Fruit fly (Drosophila melanogaster): ENCODE results near the gene CG32260.
A peak's percentile ranks its signal among the peaks of the same experiment; 100 is the strongest.

CG32260 gene

DNA sequence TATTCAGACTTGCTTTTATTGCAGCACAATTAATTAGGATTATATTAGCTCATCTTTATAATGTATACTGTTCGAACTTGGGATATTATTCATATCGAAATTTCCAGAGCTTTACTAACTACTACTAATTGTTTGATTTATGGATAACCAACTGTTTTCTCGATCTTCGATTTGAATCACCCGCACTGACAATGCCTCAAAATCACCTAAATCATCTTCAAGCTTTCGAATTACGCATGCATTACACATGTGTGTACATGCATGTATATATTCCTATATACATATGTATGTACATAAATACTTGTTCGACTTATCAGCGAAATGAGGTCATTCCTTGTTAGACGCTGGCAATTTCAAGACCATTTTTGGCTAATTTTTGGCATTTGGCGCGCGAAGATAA lies 20.6 kb upstream of the CG32260 start:
- no peak for TF ChIP-seq CG4496 (GFP tag; IDR thresholded peaks at IDR 0.05)
- TF ChIP-seq CG12605 (GFP tag; IDR thresholded peaks at IDR 0.05), result no peak
- TF ChIP-seq gl (tag; optimal IDR thresholded peaks at IDR 0.05), result no peak
- no peak for TF ChIP-seq CG34367 (tag; optimal IDR thresholded peaks at IDR 0.05)
- TF ChIP-seq EcR (GFP tag; optimal IDR thresholded peaks at IDR 0.05), result no peak
- no peak for TF ChIP-seq CG10348 (GFP tag; IDR thresholded peaks at IDR 0.05)
- no peak for TF ChIP-seq CG15710 (tag; optimal IDR thresholded peaks at IDR 0.05)
- TF ChIP-seq CG32121 (GFP tag; IDR thresholded peaks at IDR 0.05), result no peak
- TF ChIP-seq CG17806 (tag; optimal IDR thresholded peaks at IDR 0.05), result no peak
- TF ChIP-seq rn (GFP tag; IDR thresholded peaks at IDR 0.05), result no peak

DNA sequence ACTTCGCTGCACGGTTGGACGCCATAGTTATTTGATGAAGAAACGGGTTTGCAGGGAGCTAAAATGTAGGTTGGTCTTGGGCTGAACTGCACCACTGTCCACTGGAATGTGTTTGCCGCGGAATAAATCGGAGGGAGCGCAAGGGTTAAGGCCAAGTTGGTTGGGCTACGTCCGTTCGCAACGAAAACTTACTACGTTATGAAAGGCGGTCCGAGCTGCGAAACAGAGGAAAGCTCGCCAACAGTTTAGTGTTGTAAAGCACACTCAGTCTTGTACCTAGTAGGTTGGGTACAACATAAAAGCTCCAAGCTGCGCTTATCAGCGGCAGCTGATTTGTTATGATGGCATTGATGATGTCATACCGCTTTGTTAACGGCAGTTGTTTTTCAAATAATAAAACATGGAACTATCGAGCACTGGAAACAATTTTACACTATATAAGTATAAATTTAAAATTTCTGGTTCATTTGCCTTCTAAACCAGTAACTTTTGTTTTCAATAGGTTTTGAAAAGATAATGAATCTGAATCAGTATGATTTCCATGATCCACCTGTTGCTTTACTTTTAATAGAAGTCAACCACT lies 19.9 kb upstream of the CG32260 start, which contains the start of gene Chd64:
Chd64 (minus strand) TSS at position 204 of the 583 bp plus-strand sequence.
- TF ChIP-seq CG15710 (tag; optimal IDR thresholded peaks at IDR 0.05) (peak; percentile 3), EcR (GFP tag; optimal IDR thresholded peaks at IDR 0.05) (peak; percentile 45), Pif1B (GFP tag; optimal IDR thresholded peaks at IDR 0.05) (no peak), CG10348 (GFP tag; IDR thresholded peaks at IDR 0.05) (no peak), CG12605 (GFP tag; IDR thresholded peaks at IDR 0.05) (peak; percentile 37; the same call in 1 of the 2 replicates), Ets98B (GFP tag; IDR thresholded peaks at IDR 0.05) (peak; percentile 45; the same call in 1 of the 2 replicates), CG8159 (tag; optimal IDR thresholded peaks at IDR 0.05) (no peak), fd96Ca (GFP tag; IDR thresholded peaks at IDR 0.05) (peak; percentile 64; the same call in 1 of the 3 replicates), D1 (tag; optimal IDR thresholded peaks at IDR 0.05) (no peak), CG13204 (GFP tag; optimal IDR thresholded peaks at IDR 0.05) (no peak), CG17806 (tag; optimal IDR thresholded peaks at IDR 0.05) (no peak), Pif1A (GFP tag; optimal IDR thresholded peaks at IDR 0.05) (no peak), Snoo (tag; optimal IDR thresholded peaks at IDR 0.05) (peak; percentile 60), CG9948 (tag; optimal IDR thresholded peaks at IDR 0.05) (no peak), CG4496 (GFP tag; IDR thresholded peaks at IDR 0.05) (peak; percentile 53; the same call in 1 of the 3 replicates), CG34367 (tag; optimal IDR thresholded peaks at IDR 0.05) (no peak), gl (tag; optimal IDR thresholded peaks at IDR 0.05) (no peak), CG32121 (GFP tag; IDR thresholded peaks at IDR 0.05) (peak; percentile 27; the same call in 1 of the 2 replicates)

DNA sequence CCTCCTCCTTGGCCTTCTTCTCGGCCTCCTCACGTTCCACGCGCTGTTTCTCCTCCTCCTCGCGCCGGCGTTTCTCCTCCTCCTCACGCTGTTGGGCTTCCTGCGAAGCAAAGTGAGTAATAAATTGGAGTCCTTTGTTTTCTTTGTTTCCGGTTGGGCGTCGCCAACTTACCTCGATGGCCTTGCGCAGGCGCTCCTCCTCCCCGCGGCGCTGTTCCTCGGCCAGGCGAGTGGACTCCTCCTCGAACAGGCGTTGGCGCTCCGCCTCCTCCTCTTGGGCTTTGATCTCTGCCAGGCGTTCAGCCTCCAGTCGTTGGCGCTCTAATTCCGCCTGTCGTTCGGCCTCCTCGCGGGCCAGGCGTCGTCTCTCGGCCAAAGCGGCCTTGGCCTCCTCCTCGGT lies 16.5 kb upstream of the CG32260 start:
- TF ChIP-seq CG9948 (tag; optimal IDR thresholded peaks at IDR 0.05), result no peak
- no peak for TF ChIP-seq Snoo (tag; optimal IDR thresholded peaks at IDR 0.05)
- TF ChIP-seq Pif1A (GFP tag; optimal IDR thresholded peaks at IDR 0.05), result no peak
- no peak for TF ChIP-seq fd96Ca (GFP tag; IDR thresholded peaks at IDR 0.05)

DNA sequence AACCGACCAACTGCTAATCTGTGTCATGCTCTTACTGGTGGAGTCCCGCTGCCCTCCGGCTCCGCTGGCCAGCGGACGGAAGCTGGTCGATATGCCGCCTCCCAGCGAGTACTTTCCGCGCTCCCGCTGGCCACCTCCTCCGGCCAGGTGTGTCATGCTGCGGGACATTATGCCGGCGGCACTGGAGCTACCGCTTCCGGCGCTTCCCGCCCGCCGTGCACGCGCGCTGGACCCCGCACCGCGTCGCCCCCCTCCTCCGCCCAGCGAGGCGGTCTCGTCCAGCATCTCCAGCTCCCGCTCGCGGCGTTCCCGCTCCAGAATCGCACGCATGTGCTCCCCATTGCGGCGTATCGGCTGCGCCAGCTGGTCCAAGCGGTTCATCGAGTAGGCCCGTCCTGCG lies 13.6 kb upstream of the CG32260 start:
- TF ChIP-seq EcR (GFP tag; optimal IDR thresholded peaks at IDR 0.05) (no peak), Pif1A (GFP tag; optimal IDR thresholded peaks at IDR 0.05) (no peak), CG15710 (tag; optimal IDR thresholded peaks at IDR 0.05) (no peak), fd96Ca (GFP tag; IDR thresholded peaks at IDR 0.05) (no peak), gl (tag; optimal IDR thresholded peaks at IDR 0.05) (no peak), CG8301 (tag; optimal IDR thresholded peaks at IDR 0.05) (no peak), CG17806 (tag; optimal IDR thresholded peaks at IDR 0.05) (no peak), CG4496 (GFP tag; IDR thresholded peaks at IDR 0.05) (no peak), CG14655 (GFP tag; optimal IDR thresholded peaks at IDR 0.05) (no peak), CG32121 (GFP tag; IDR thresholded peaks at IDR 0.05) (no peak), CG13204 (GFP tag; optimal IDR thresholded peaks at IDR 0.05) (no peak), CG8159 (tag; optimal IDR thresholded peaks at IDR 0.05) (no peak), Snoo (tag; optimal IDR thresholded peaks at IDR 0.05) (no peak), CG10348 (GFP tag; IDR thresholded peaks at IDR 0.05) (no peak), CG34367 (tag; optimal IDR thresholded peaks at IDR 0.05) (no peak), rn (GFP tag; IDR thresholded peaks at IDR 0.05) (no peak)

DNA sequence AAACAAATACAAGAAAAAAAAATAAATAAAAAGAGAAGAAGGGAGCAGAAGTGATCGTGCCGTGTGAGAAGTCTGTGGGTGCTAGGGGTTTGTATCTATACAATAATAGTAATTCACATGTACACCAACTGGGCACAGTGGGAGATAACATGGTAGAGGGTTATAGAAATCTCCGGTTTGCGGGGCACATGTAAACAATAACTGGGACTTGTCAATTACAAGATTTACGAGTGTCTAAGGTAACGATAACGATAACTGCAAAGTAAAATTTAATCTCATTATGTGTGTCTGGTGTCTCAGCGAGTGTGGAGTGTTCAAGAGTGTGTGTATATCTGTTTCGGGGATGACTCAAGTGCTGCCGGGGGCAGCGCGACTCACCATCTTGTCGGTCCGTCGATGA lies 11.4 kb upstream of the CG32260 start:
- no peak for TF ChIP-seq EcR (GFP tag; optimal IDR thresholded peaks at IDR 0.05)
- TF ChIP-seq CG12605 (GFP tag; IDR thresholded peaks at IDR 0.05), result no peak
- TF ChIP-seq gl (tag; optimal IDR thresholded peaks at IDR 0.05), result no peak
- TF ChIP-seq CG17806 (tag; optimal IDR thresholded peaks at IDR 0.05), result no peak
- no peak for TF ChIP-seq CG9948 (tag; optimal IDR thresholded peaks at IDR 0.05)
- TF ChIP-seq CG13204 (GFP tag; optimal IDR thresholded peaks at IDR 0.05), result no peak
- TF ChIP-seq rn (GFP tag; IDR thresholded peaks at IDR 0.05), result no peak
- no peak for TF ChIP-seq CG15710 (tag; optimal IDR thresholded peaks at IDR 0.05)
- no peak for TF ChIP-seq CG14655 (GFP tag; optimal IDR thresholded peaks at IDR 0.05)
- TF ChIP-seq Ets98B (GFP tag; IDR thresholded peaks at IDR 0.05), result no peak
- no peak for TF ChIP-seq Snoo (tag; optimal IDR thresholded peaks at IDR 0.05)
- TF ChIP-seq CG32121 (GFP tag; IDR thresholded peaks at IDR 0.05), result no peak
- TF ChIP-seq CG8159 (tag; optimal IDR thresholded peaks at IDR 0.05), result no peak

DNA sequence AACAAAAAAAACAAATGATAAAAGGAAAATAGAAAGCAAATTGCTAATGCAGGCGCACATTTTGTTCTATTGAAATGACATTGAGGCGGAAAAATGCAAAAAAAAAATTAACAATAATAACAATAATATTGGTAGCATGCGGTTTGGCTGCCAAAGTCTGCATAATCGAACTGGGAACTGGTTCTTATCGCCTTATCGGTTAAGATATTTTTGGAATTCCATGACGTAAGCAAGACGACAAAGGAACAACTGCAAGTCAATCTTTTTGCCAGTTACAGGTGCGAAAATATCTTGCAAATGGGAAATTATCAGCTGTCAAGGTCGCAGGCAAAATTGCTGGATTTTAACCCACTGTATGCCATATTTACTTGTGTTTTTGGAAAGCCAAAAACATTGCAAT lies 9.6 kb upstream of the CG32260 start:
- TF ChIP-seq Pif1B (GFP tag; optimal IDR thresholded peaks at IDR 0.05) (no peak), CG15710 (tag; optimal IDR thresholded peaks at IDR 0.05) (no peak), D1 (tag; optimal IDR thresholded peaks at IDR 0.05) (no peak), Snoo (tag; optimal IDR thresholded peaks at IDR 0.05) (no peak), gl (tag; optimal IDR thresholded peaks at IDR 0.05) (no peak), CG34367 (tag; optimal IDR thresholded peaks at IDR 0.05) (no peak), fd96Ca (GFP tag; IDR thresholded peaks at IDR 0.05) (no peak), CG8301 (tag; optimal IDR thresholded peaks at IDR 0.05) (no peak), Ets98B (GFP tag; IDR thresholded peaks at IDR 0.05) (no peak), CG12605 (GFP tag; IDR thresholded peaks at IDR 0.05) (no peak), CG9948 (tag; optimal IDR thresholded peaks at IDR 0.05) (no peak), CG32121 (GFP tag; IDR thresholded peaks at IDR 0.05) (no peak), CG14655 (GFP tag; optimal IDR thresholded peaks at IDR 0.05) (no peak)
